Fruit fly (Drosophila melanogaster): ENCODE results near the gene SmydA-8.

Gene SmydA-8

DNA sequence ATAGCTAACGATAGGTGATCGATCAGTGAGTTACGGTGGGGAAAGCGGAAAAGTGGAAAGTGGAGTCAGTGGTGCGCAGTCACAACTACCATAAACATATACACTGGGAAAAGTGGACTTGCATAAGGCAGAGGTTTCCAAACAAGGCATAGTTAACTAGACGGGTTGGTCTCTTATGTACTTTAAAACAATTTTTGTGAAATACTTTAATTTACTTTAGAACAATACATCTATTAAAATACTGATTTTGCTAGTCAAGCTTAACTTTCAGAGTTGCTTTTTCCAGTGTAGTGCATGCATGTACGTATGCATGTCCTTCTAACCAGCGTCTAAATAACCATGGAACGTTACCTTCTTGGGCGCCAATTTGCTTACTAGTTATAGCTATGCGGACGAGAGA, 6.3 kb upstream of the SmydA-8 start:
- TF ChIP-seq pzg (GFP tag; optimal IDR thresholded peaks at IDR 0.05): no peak
- TF ChIP-seq zfh2 (GFP tag; optimal IDR thresholded peaks at IDR 0.05): no peak
- no peak for TF ChIP-seq usp (GFP tag; optimal IDR thresholded peaks at IDR 0.05)
- no peak for TF ChIP-seq CG18599 (GFP tag; optimal IDR thresholded peaks at IDR 0.05)
- no peak for TF ChIP-seq ro (GFP tag; IDR thresholded peaks at IDR 0.05)
- peak; percentile 22 for TF ChIP-seq CG2678 (tag; optimal IDR thresholded peaks at IDR 0.05)
- no peak for TF ChIP-seq en (GFP tag; optimal IDR thresholded peaks at IDR 0.05)
- TF ChIP-seq Mrtf (GFP tag; IDR thresholded peaks at IDR 0.05): no peak
- peak; percentile 21 for TF ChIP-seq CG11504 (tag; optimal IDR thresholded peaks at IDR 0.05)
- TF ChIP-seq CG3847 (GFP tag; IDR thresholded peaks at IDR 0.05): no peak
- TF ChIP-seq Dbx (GFP tag; IDR thresholded peaks at IDR 0.05): no peak
- TF ChIP-seq CG17186 (GFP tag; optimal IDR thresholded peaks at IDR 0.05): no peak
- TF ChIP-seq CG6854 (GFP tag; optimal IDR thresholded peaks at IDR 0.05): no peak
- no peak for TF ChIP-seq fu2 (GFP tag; optimal IDR thresholded peaks at IDR 0.05)
- TF ChIP-seq onecut (GFP tag; IDR thresholded peaks at IDR 0.05): no peak
- TF ChIP-seq CG1647 (GFP tag; optimal IDR thresholded peaks at IDR 0.05): no peak
- no peak for TF ChIP-seq tap (tag; optimal IDR thresholded peaks at IDR 0.05)
- no peak for TF ChIP-seq Sry-δ (GFP tag; optimal IDR thresholded peaks at IDR 0.05)
- no peak for TF ChIP-seq CG15011 (GFP tag; optimal IDR thresholded peaks at IDR 0.05)
- TF ChIP-seq scrt (GFP tag; optimal IDR thresholded peaks at IDR 0.05): no peak
- TF ChIP-seq schlank (tag; optimal IDR thresholded peaks at IDR 0.05): no peak
- peak; percentile 12 for TF ChIP-seq fd96Cb (tag; optimal IDR thresholded peaks at IDR 0.05)
- no peak for TF ChIP-seq Vsx1 (GFP tag; optimal IDR thresholded peaks at IDR 0.05)
- no peak for TF ChIP-seq CG3838 (GFP tag; optimal IDR thresholded peaks at IDR 0.05)
- TF ChIP-seq Dp (GFP tag; optimal IDR thresholded peaks at IDR 0.05): no peak
- no peak for TF ChIP-seq Hr39 (optimal IDR thresholded peaks at IDR 0.05)
- TF ChIP-seq HLH54F (GFP tag; optimal IDR thresholded peaks at IDR 0.05): no peak
- TF ChIP-seq Lim3 (GFP tag; IDR thresholded peaks at IDR 0.05): no peak
- TF ChIP-seq Optix (GFP tag; IDR thresholded peaks at IDR 0.05): no peak
- no peak for TF ChIP-seq CG8478 (optimal IDR thresholded peaks at IDR 0.05)
- no peak for TF ChIP-seq CG7745 (tag; optimal IDR thresholded peaks at IDR 0.05)
- TF ChIP-seq NFAT (GFP tag; IDR thresholded peaks at IDR 0.05): no peak
- no peak for TF ChIP-seq E2f2 (GFP tag; IDR thresholded peaks at IDR 0.05)
- no peak for TF ChIP-seq Doc2 (GFP tag; IDR thresholded peaks at IDR 0.05)
- no peak for TF ChIP-seq CG15601 (tag; optimal IDR thresholded peaks at IDR 0.05)
- peak; percentile 58 for TF ChIP-seq Med (GFP tag)
- TF ChIP-seq bbx (GFP tag; IDR thresholded peaks at IDR 0.05; ENCODE audit: partially characterized antibody): no peak
- TF ChIP-seq btn (GFP tag; optimal IDR thresholded peaks at IDR 0.05): no peak
- TF ChIP-seq CG2129 (GFP tag; IDR thresholded peaks at IDR 0.05; ENCODE audit: partially characterized antibody): no peak
- peak; percentile 5 for TF ChIP-seq CG16863 (GFP tag; optimal IDR thresholded peaks at IDR 0.05)
- TF ChIP-seq CG33557 (GFP tag; optimal IDR thresholded peaks at IDR 0.05): no peak
- TF ChIP-seq ATbp (GFP tag; optimal IDR thresholded peaks at IDR 0.05): peak; percentile 2
- TF ChIP-seq nerfin-2 (GFP tag; IDR thresholded peaks at IDR 0.05; ENCODE audit: partially characterized antibody): no peak
- no peak for TF ChIP-seq CG11093 (GFP tag; IDR thresholded peaks at IDR 0.05)
- no peak for TF ChIP-seq YL-1 (GFP tag; optimal IDR thresholded peaks at IDR 0.05)
- no peak for TF ChIP-seq BtbVII (GFP tag; optimal IDR thresholded peaks at IDR 0.05)
- TF ChIP-seq CG4854 (GFP tag; optimal IDR thresholded peaks at IDR 0.05): no peak
- TF ChIP-seq CG14014 (GFP tag; IDR thresholded peaks at IDR 0.05): no peak
- no peak for TF ChIP-seq GATAe (GFP tag; conservative IDR thresholded peaks at IDR 0.05)
- no peak for TF ChIP-seq D (optimal IDR thresholded peaks at IDR 0.05)
- TF ChIP-seq D (GFP tag; optimal IDR thresholded peaks at IDR 0.05): no peak
- no peak for TF ChIP-seq CG30431 (GFP tag; optimal IDR thresholded peaks at IDR 0.05)
- no peak for TF ChIP-seq Deaf1 (tag; optimal IDR thresholded peaks at IDR 0.05)
